Worm (Caenorhabditis elegans) whole organism, young adult: Measurements from ENCODE around the gene pqn-87.

ENCODE experiments used
- B0261.1 ChIP-seq: sonication (generic microtip); optimal IDR thresholded peaks from 2 replicates; lab custom pipeline; 2016; ENCODE audit warnings: mild to moderate bottlenecking, missing genetic modification characterization, moderate library complexity, missing compliant biosample characterization
- B0336.3 ChIP-seq: fragments of 200-800 bp; sonication (Bioruptor generic); IDR thresholded peaks from 2 replicates; pipeline ENCODE4 v1.3.6; 2022; ENCODE audit warnings: missing genetic modification characterization, missing compliant biosample characterization
- C17E4.6 ChIP-seq: fragments of 200-800 bp; sonication (Bioruptor generic); IDR thresholded peaks from 2 replicates; pipeline ENCODE4 v1.3.6; 2022; ENCODE audit warnings: missing genetic modification reagents, missing genetic modification characterization, missing compliant biosample characterization
- F39B2.1 ChIP-seq: fragments of 200-800 bp; sonication (Bioruptor generic); IDR thresholded peaks from 2 replicates; pipeline ENCODE4 v1.3.6; 2022; ENCODE audit warnings: missing genetic modification reagents, missing genetic modification characterization, missing compliant biosample characterization
- K11D2.4 ChIP-seq: fragments of 200-800 bp; sonication (Bioruptor generic); IDR thresholded peaks from 2 replicates; pipeline ENCODE4 v1.3.6; 2022; ENCODE audit warnings: missing genetic modification reagents, missing genetic modification characterization, missing compliant biosample characterization
- T07F8.4 ChIP-seq: sonication (generic microtip); optimal IDR thresholded peaks from 2 replicates; lab custom pipeline; 2016; ENCODE audit warnings: mild to moderate bottlenecking, missing genetic modification characterization, moderate library complexity, missing compliant biosample characterization
- Y53G8AR.9 ChIP-seq: fragments of 200-800 bp; sonication (Bioruptor generic); conservative IDR thresholded peaks from 2 replicates; pipeline ENCODE4 v1.3.6; 2022; ENCODE audit warnings: missing genetic modification reagents, missing genetic modification characterization, missing compliant biosample characterization
- Y56A3A.18 ChIP-seq: fragments of 200-800 bp; sonication (Bioruptor generic); IDR thresholded peaks from 2 replicates; pipeline ENCODE4 v1.3.6; 2022; ENCODE audit warnings: missing genetic modification reagents, missing genetic modification characterization, missing compliant biosample characterization
- Y67H2A.10 ChIP-seq: fragments of 200-800 bp; sonication (Bioruptor generic); conservative IDR thresholded peaks from 2 replicates; pipeline ENCODE4 v1.3.6; 2022; ENCODE audit warnings: missing genetic modification reagents, missing genetic modification characterization, missing compliant biosample characterization
- Y79H2A.3 ChIP-seq: fragments of 200-800 bp; sonication (Bioruptor generic); conservative IDR thresholded peaks from 2 replicates; pipeline ENCODE4 v1.3.6; 2022; ENCODE audit warnings: missing genetic modification reagents, missing genetic modification characterization, missing compliant biosample characterization
- ZK185.1 ChIP-seq: sonication (generic microtip); optimal IDR thresholded peaks from 2 replicates; lab custom pipeline; 2016; ENCODE audit warnings: mild to moderate bottlenecking, missing genetic modification characterization, missing compliant biosample characterization; ENCODE audit not compliant: poor library complexity, severe bottlenecking
- ama-1 ChIP-seq, 3 experiments: fragments of 150-350 bp in 1 of 3; sonication (generic microtip) in 2 of 3; optimal IDR thresholded peaks; 2 replicates each; lab custom pipeline; 2014 to 2018; ENCODE audit warnings: missing biosample characterization in 2 of 3, missing genetic modification characterization in 2 of 3, missing genetic modification reagents in 2 of 3
- aptf-2 ChIP-seq: fragments of 200-800 bp; sonication (Bioruptor generic); conservative IDR thresholded peaks from 2 replicates; pipeline ENCODE4 v1.3.6; 2022; ENCODE audit warnings: missing genetic modification reagents, missing genetic modification characterization, missing compliant biosample characterization
- atf-7 ChIP-seq: sonication (generic microtip); optimal IDR thresholded peaks from 2 replicates; lab custom pipeline; 2017; ENCODE audit warnings: mild to moderate bottlenecking, missing genetic modification characterization, missing compliant biosample characterization
- athp-1 ChIP-seq: sonication (generic microtip); optimal IDR thresholded peaks from 2 replicates; lab custom pipeline; 2017; ENCODE audit warnings: mild to moderate bottlenecking, missing genetic modification characterization, missing compliant biosample characterization
- bed-1 ChIP-seq: fragments of 200-800 bp; sonication (Bioruptor generic); IDR thresholded peaks from 2 replicates; pipeline ENCODE4 v1.3.6; 2022; ENCODE audit warnings: missing genetic modification reagents, missing genetic modification characterization, missing compliant biosample characterization
- ceh-100 ChIP-seq: fragments of 200-800 bp; sonication (Bioruptor generic); IDR thresholded peaks from 2 replicates; pipeline ENCODE4 v1.3.6; 2022; ENCODE audit warnings: missing genetic modification reagents, missing genetic modification characterization, missing compliant biosample characterization
- ceh-91 ChIP-seq: fragments of 200-800 bp; sonication (Bioruptor generic); IDR thresholded peaks from 2 replicates; pipeline ENCODE4 v1.3.6; 2022; ENCODE audit warnings: missing genetic modification reagents, missing genetic modification characterization, missing compliant biosample characterization
- chd-7 ChIP-seq: sonication (generic microtip); optimal IDR thresholded peaks from 2 replicates; lab custom pipeline; 2016; ENCODE audit warnings: mild to moderate bottlenecking, missing genetic modification characterization, moderate library complexity, missing compliant biosample characterization
- dox-1 ChIP-seq: fragments of 200-800 bp; sonication (Bioruptor generic); IDR thresholded peaks from 2 replicates; pipeline ENCODE4 v1.3.6; 2022; ENCODE audit warnings: missing genetic modification reagents, missing genetic modification characterization, missing compliant biosample characterization
- egl-44 ChIP-seq: fragments of 200-800 bp; sonication (Bioruptor generic); IDR thresholded peaks from 2 replicates; pipeline ENCODE4 v1.3.6; 2022; ENCODE audit warnings: missing genetic modification reagents, missing genetic modification characterization, missing compliant biosample characterization
- egrh-3 ChIP-seq: fragments of 200-800 bp; sonication (Bioruptor generic); IDR thresholded peaks from 2 replicates; pipeline ENCODE4 v1.3.6; 2022; ENCODE audit warnings: missing genetic modification reagents, missing genetic modification characterization, missing compliant biosample characterization
- ekl-4 ChIP-seq: fragments of 200-800 bp; sonication (Bioruptor generic); IDR thresholded peaks from 2 replicates; pipeline ENCODE4 v1.3.6; 2022; ENCODE audit warnings: missing genetic modification reagents, missing genetic modification characterization, missing compliant biosample characterization
- ets-4 ChIP-seq: fragments of 200-800 bp; sonication (Bioruptor generic); optimal IDR thresholded peaks from 2 replicates; lab custom pipeline; 2018; ENCODE audit warnings: mild to moderate bottlenecking, missing genetic modification characterization, missing compliant biosample characterization
- fkh-3 ChIP-seq: sonication (generic microtip); optimal IDR thresholded peaks from 2 replicates; lab custom pipeline; 2016; ENCODE audit warnings: mild to moderate bottlenecking, missing genetic modification characterization, missing compliant biosample characterization
- hmg-1.2 ChIP-seq: fragments of 200-800 bp; sonication (Bioruptor generic); IDR thresholded peaks from 2 replicates; pipeline ENCODE4 v1.3.6; 2022; ENCODE audit warnings: missing genetic modification reagents, missing genetic modification characterization, missing compliant biosample characterization
- hrde-1 ChIP-seq: sonication (generic microtip); optimal IDR thresholded peaks from 2 replicates; lab custom pipeline; 2016; ENCODE audit warnings: missing genetic modification characterization, mild to moderate bottlenecking, missing compliant biosample characterization, moderate library complexity, missing genotype, missing genetic modification reagents, borderline replicate concordance
- let-607 ChIP-seq, 2 experiments: fragments of 200-800 bp in 1 of 2; sonication (Bioruptor generic) in 1 of 2; sonication (generic microtip) in 1 of 2; optimal IDR thresholded peaks; 2 replicates each; lab custom pipeline; 2016 to 2018; ENCODE audit warnings: mild to moderate bottlenecking in 2 of 2, missing compliant biosample characterization in 2 of 2, missing genetic modification characterization in 2 of 2, moderate library complexity in 2 of 2, missing genotype in 1 of 2
- lin-26 ChIP-seq: fragments of 200-800 bp; sonication (Bioruptor generic); IDR thresholded peaks from 2 replicates; pipeline ENCODE4 v1.3.6; 2022; ENCODE audit warnings: missing genetic modification reagents, missing genetic modification characterization, missing compliant biosample characterization
- lin-40 ChIP-seq: sonication (generic microtip); optimal IDR thresholded peaks from 2 replicates; lab custom pipeline; 2016; ENCODE audit warnings: missing genetic modification characterization, mild to moderate bottlenecking, missing compliant biosample characterization, missing genotype, missing genetic modification reagents
- lsy-27 ChIP-seq: sonication (generic microtip); optimal IDR thresholded peaks from 2 replicates; lab custom pipeline; 2017; ENCODE audit warnings: missing genetic modification characterization, mild to moderate bottlenecking, missing compliant biosample characterization, antibody characterized with exemption, missing genotype, borderline replicate concordance; ENCODE audit not compliant: insufficient read depth
- nhr-120 ChIP-seq: fragments of 200-800 bp; sonication (Bioruptor generic); IDR thresholded peaks from 2 replicates; pipeline ENCODE4 v1.3.6; 2022; ENCODE audit warnings: missing genetic modification characterization, missing compliant biosample characterization
- nhr-179 ChIP-seq: sonication (generic microtip); optimal IDR thresholded peaks from 2 replicates; lab custom pipeline; 2016; ENCODE audit warnings: mild to moderate bottlenecking, missing genetic modification characterization, missing compliant biosample characterization
- repo-1 ChIP-seq: sonication (generic microtip); optimal IDR thresholded peaks from 2 replicates; lab custom pipeline; 2017; ENCODE audit warnings: mild to moderate bottlenecking, missing genetic modification characterization, missing compliant biosample characterization
- unc-130 ChIP-seq: sonication (generic microtip); optimal IDR thresholded peaks from 2 replicates; lab custom pipeline; 2016; ENCODE audit warnings: missing genetic modification reagents, missing genetic modification characterization, missing compliant biosample characterization
- zfh-2 ChIP-seq: fragments of 200-800 bp; sonication (Bioruptor generic); conservative IDR thresholded peaks from 2 replicates; pipeline ENCODE4 v1.3.6; 2022; ENCODE audit warnings: missing genetic modification reagents, missing genetic modification characterization, missing compliant biosample characterization
- ztf-22 ChIP-seq: fragments of 200-800 bp; sonication (Bioruptor generic); optimal IDR thresholded peaks from 2 replicates; lab custom pipeline; 2018; ENCODE audit warnings: mild to moderate bottlenecking, missing genetic modification characterization, moderate library complexity, missing compliant biosample characterization

pqn-87 gene

DNA sequence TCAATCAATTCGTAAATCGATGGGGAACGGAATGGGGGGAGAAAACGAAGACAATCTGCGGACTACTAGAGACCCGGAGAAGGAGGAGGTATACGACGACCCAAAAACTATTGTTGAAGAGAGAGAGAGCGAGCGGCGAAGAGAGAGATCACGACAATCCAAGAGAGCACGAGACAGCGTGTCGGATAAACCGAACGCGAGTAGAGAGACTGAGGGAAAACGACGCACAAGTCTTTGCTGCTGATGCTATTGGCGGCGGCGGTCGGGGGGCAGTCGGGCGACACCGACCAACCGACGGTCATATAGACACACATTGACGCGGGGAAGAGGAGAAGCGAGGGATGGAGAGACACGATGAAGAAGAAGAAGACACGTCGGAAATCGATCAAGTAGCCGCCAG is 2.4 kb downstream of the pqn-87 start (continued):
- TF ChIP-seq hmg-1.2 = peak; percentile 78; the same call in 1 of the 2 replicates
- no peak for TF ChIP-seq unc-130 (GFP tag; lab: Kevin White, UChicago)
- no peak for TF ChIP-seq F39B2.1 (GFP tag; lab: Robert Waterston, UW)
- no peak for TF ChIP-seq nhr-179 (tag; lab: Kevin White, UChicago)
- TF ChIP-seq Y79H2A.3 = no peak
- TF ChIP-seq ZK185.1 = no peak
- peak; percentile 67; the same call in 1 of the 2 replicates for TF ChIP-seq K11D2.4 (GFP tag; lab: Robert Waterston, UW)
- TF ChIP-seq ztf-22 (GFP tag; lab: Kevin White, UChicago) = no peak

DNA sequence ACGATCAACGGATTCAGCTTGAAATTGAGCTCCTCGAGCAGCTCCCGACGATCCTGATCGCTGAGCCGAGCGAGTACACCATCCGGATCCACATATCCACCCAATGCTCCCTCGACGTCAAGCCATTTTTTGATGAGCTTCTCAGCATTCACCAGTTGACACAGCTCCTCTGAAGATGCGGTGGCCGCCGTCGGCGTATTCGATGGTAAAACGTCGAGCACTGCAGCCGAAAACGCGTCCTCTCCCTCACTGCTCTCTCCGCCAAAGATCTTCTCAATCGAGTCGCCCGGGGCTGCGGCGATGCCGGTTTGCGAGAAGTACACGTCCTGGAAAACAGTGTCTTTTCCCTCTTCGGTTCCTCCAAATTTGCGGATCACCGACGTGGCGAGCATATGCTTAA is 10.3 kb downstream of the pqn-87 start:
- TF ChIP-seq egl-44 (GFP tag; lab: Robert Waterston, UW) = 0 out of 2 replicates have a peak, but pooled peaks have one; percentile 18
- TF ChIP-seq egrh-3 (GFP tag; lab: Robert Waterston, UW) = peak; percentile 40; the same call in 1 of the 2 replicates
- TF ChIP-seq zfh-2 = peak; percentile 83
- no peak for TF ChIP-seq repo-1 (tag; lab: Kevin White, UChicago)
- TF ChIP-seq, all 124 proteins: peak for 3

DNA sequence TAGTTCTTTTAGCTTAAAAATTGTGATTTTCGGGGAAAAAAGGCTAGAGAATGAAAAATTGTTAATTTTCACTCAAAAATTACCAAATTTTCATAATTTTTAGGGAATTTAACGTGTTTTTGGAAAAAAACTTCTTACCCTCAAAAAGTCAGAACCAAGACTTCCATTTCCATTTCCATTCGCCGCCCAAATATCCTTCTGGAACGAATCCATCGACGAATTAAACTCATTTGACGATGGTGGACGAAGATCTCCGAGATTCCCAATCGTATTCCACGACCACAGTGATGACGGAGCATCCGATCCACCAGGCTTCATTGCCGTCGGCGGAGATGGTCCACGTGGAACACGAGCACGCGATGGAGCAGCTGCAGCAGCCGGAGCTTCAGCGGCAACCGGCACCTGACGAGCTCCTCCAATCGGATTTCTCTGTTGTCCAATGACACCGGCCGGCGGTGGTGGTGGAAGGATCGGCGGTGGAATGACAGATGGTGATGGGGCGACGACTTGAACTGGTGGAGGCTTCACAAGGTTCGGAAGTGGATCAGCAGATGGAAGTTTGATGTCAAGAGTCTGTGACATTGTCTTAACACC is 13.1 kb downstream of the pqn-87 start:
- TF ChIP-seq ets-4 (GFP tag; lab: Kevin White, UChicago) = no peak
- TF ChIP-seq Y67H2A.10 (GFP tag; lab: Robert Waterston, UW) = no peak
- 0 out of 2 replicates have a peak, but pooled peaks have one; percentile 31 for TF ChIP-seq lin-26 (GFP tag; lab: Robert Waterston, UW)
- peak; percentile 12 for TF ChIP-seq repo-1 (tag; lab: Kevin White, UChicago)
- TF ChIP-seq B0336.3 = 0 out of 2 replicates have a peak, but pooled peaks have one; percentile 35
- peak; percentile 34; the same call in 1 of the 2 replicates for TF ChIP-seq ekl-4 (GFP tag; lab: Robert Waterston, UW)
- TF ChIP-seq chd-7 (tag; lab: Kevin White, UChicago) = peak; percentile 32
- peak; percentile 37; the same call in 1 of the 2 replicates for TF ChIP-seq dox-1 (GFP tag; lab: Robert Waterston, UW)
- TF ChIP-seq ceh-100 (GFP tag; lab: Robert Waterston, UW) = no peak
- no peak for TF ChIP-seq Y56A3A.18 (GFP tag; lab: Robert Waterston, UW)
- no peak for TF ChIP-seq let-607 (tag; optimal IDR thresholded peaks at IDR 0.05; lab: Kevin White, UChicago)
- TF ChIP-seq egrh-3 (GFP tag; lab: Robert Waterston, UW) = peak; percentile 79; the same call in 1 of the 2 replicates
- TF ChIP-seq B0261.1 = no peak
- peak; percentile 92 for TF ChIP-seq zfh-2

DNA sequence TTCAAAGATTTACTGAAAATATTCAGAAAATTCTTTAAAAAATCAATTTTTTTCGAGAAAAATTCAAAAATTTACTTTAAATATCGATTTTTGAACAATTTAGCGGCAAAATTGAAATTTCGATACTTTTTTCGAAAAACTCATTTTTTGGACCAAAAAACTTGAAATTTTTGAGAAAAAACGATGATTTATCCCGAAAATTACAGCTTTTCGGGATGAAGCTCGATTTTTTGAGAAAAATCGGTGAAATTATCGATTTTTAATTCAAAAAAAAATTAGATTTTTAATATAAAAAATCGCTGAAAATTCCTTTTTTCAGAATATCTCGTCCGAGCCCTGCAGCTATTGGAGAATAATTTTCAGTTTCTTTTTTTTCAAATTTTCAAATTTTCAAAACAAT is 16.1 kb downstream of the pqn-87 start:
- TF ChIP-seq fkh-3 (no peak), lsy-27 (tag; lab: Kevin White, UChicago) (no peak), atf-7 (no peak), repo-1 (tag; lab: Kevin White, UChicago) (no peak), T07F8.4 (tag; lab: Kevin White, UChicago) (no peak), ztf-22 (GFP tag; lab: Kevin White, UChicago) (no peak), Y56A3A.18 (GFP tag; lab: Robert Waterston, UW) (no peak), let-607 (tag; optimal IDR thresholded peaks at IDR 0.05; lab: Kevin White, UChicago) (no peak), C17E4.6 (GFP tag; lab: Robert Waterston, UW) (no peak), ama-1 (optimal IDR thresholded peaks at IDR 0.05; lab: Kevin White, UChicago) (no peak), ama-1 (GFP tag; optimal IDR thresholded peaks at IDR 0.05; lab: Kevin White, UChicago) (peak in 1 of 2 experiments; percentile 10), hrde-1 (tag; lab: Kevin White, UChicago) (peak; percentile 28), lin-40 (tag; lab: Kevin White, UChicago) (no peak), bed-1 (GFP tag; lab: Robert Waterston, UW) (no peak), ceh-91 (no peak), nhr-120 (no peak), aptf-2 (GFP tag; lab: Robert Waterston, UW) (no peak), Y53G8AR.9 (0 out of 2 replicates have a peak, but pooled peaks have one; percentile 26), athp-1 (tag; lab: Kevin White, UChicago) (peak; percentile 37), unc-130 (GFP tag; lab: Kevin White, UChicago) (no peak)
